Fruit fly (Drosophila melanogaster) Kc167 (cell line): ENCODE data around the gene Cpr64Ac.

Experiments used
- Sin3A ChIP-seq: fragments of >200 bp; optimal IDR thresholded peaks from 2 replicates; lab custom pipeline; 2018; ENCODE audit warnings: missing external identifiers
- h ChIP-seq: fragments of >200 bp; optimal IDR thresholded peaks from 3 replicates; lab custom pipeline; 2018; ENCODE audit warnings: missing external identifiers
- psq ChIP-seq: fragments of >200 bp; optimal IDR thresholded peaks from 2 replicates; lab custom pipeline; 2017; ENCODE audit warnings: missing external identifiers

- TF ChIP-seq Sin3A (lab: Kevin White, UChicago) = no peak
- no peak for TF ChIP-seq psq (lab: Kevin White, UChicago)
- no peak for TF ChIP-seq h (lab: Kevin White, UChicago)
Observed at dm6 chr3L:4233603-4234277, 21.0 kb upstream of the Cpr64Ac start.
